Worm (Caenorhabditis elegans): ENCODE measurements around the gene H20J04.1.
A peak's percentile ranks its signal among the peaks of the same experiment; 100 is the strongest.

H20J04.1 gene

DNA sequence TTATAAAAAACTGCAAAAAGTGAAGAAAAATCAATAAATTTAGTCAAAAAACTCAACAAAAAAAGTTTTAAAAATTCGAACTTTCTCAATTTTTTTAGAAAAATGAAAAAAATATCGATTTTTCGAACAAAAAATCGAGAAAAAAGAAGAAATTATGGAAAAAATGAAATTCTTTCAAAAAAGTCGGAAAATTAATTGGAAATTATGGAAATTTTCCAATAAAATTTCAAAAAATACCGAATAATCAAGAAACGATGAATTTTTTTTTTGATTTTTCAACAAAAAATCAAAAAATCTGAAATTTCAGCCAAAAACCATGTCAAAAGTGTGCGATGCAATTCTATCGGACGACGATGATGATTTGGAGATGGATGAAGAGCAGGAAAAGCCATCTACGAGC, 26.7 kb upstream of the H20J04.1 start, which contains the start of gene H20J04.4:
TSS of gene H20J04.4 (plus strand) at position 301 of the 400 bp plus-strand sequence.
- TF ChIP-seq mdt-29 (GFP tag; IDR thresholded peaks at IDR 0.05) (no peak), ceh-82 (tag; optimal IDR thresholded peaks at IDR 0.05) (no peak), pha-4 (GFP tag; IDR thresholded peaks at IDR 0.05) (no peak), pha-4 (tag; optimal IDR thresholded peaks at IDR 0.05) (no peak), lin-38 (GFP tag; IDR thresholded peaks at IDR 0.05) (no peak), arid-1 (GFP tag; conservative IDR thresholded peaks at IDR 0.05) (no peak), zfp-2 (tag; optimal IDR thresholded peaks at IDR 0.05) (no peak), saeg-2 (GFP tag; IDR thresholded peaks at IDR 0.05) (no peak), mep-1 (tag; optimal IDR thresholded peaks at IDR 0.05) (no peak)

- TF ChIP-seq arid-1 (GFP tag; conservative IDR thresholded peaks at IDR 0.05) (no peak), dmd-6 (GFP tag; IDR thresholded peaks at IDR 0.05) (0 out of 2 replicates have a peak, but pooled peaks have one; percentile 2)
Measured at ce11 chrII:4334448-4334847, 21.0 kb upstream of the H20J04.1 start, which contains the start of gene madf-3. Gene madf-3 (plus strand): TSS chrII:4334748.

ce11 chrII:4337731-4338130, 17.7 kb upstream of the H20J04.1 start:
- TF ChIP-seq nhr-28 (tag; optimal IDR thresholded peaks at IDR 0.05): no peak
- no peak for TF ChIP-seq nhr-76 (tag; optimal IDR thresholded peaks at IDR 0.05)
- no peak for TF ChIP-seq zag-1 (tag; optimal IDR thresholded peaks at IDR 0.05)

ce11 chrII:4339882-4340281, 15.5 kb upstream of the H20J04.1 start, which contains the start of gene athp-2:
Gene athp-2 (plus strand): TSS chrII:4340182.
- TF ChIP-seq ceh-20 (GFP tag; IDR thresholded peaks at IDR 0.05) (no peak), zfp-3 (GFP tag; conservative IDR thresholded peaks at IDR 0.05) (no peak), hlh-11 (tag; optimal IDR thresholded peaks at IDR 0.05) (no peak), lin-38 (GFP tag; IDR thresholded peaks at IDR 0.05) (no peak)

DNA sequence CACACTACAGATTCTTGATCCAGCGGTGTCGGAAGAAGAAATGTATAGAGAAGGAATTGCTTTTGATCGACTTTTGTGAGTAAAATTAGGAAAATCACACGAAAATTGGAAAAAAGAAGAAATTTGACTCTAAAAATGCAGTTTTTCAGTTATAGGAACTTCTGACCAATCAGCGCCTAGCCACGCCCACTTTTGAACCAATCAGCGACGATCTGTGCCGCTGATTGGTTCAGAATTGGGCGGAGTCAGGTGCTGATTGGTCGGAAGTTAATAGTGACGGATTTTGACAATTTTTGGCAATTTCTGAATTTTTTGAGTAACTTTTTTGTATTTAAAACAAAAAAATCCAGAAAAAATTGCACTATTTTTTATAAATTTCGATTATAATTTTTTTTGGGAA, 13.9 kb upstream of the H20J04.1 start:
- TF ChIP-seq vab-7 (GFP tag; IDR thresholded peaks at IDR 0.05): no peak
- no peak for TF ChIP-seq Y105C5A.15 (GFP tag; IDR thresholded peaks at IDR 0.05)
- no peak for TF ChIP-seq mxl-3 (GFP tag; optimal IDR thresholded peaks at IDR 0.05)
- TF ChIP-seq dmd-9 (GFP tag; IDR thresholded peaks at IDR 0.05): no peak
- no peak for TF ChIP-seq lin-29 (GFP tag; IDR thresholded peaks at IDR 0.05)
- no peak for TF ChIP-seq ZK337.2 (GFP tag; IDR thresholded peaks at IDR 0.05)
- TF ChIP-seq nhr-10 (tag; optimal IDR thresholded peaks at IDR 0.05): no peak

DNA sequence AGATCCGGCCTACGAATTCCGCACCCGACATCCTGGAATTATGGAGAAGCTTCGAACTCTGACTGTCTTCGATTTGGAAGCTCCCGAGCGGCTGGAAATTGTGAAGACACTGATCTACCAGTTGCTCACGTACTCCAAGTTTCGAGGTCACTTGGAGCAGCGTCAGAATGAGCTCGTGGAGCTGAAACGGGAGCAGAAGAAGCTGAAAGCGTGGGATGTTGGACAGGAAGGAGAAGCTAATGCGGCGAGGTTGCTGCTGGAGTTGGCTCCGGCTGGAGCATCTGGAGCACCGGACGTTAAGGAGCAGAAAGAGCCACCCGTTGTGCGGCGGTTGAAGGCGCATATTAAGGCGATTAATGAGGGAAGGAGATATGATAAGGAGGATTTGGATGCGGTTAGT, 11.1 kb upstream of the H20J04.1 start:
- TF ChIP-seq set-16 (GFP tag; IDR thresholded peaks at IDR 0.05) (peak; percentile 81), aly-2 (tag; optimal IDR thresholded peaks at IDR 0.05) (no peak), unc-62 (GFP tag; optimal IDR thresholded peaks at IDR 0.05 in 1 of 2) (peak in 1 of 2 experiments; percentile 2), unc-62 (tag; optimal IDR thresholded peaks at IDR 0.05) (no peak), mxl-3 (GFP tag; optimal IDR thresholded peaks at IDR 0.05) (no peak)

DNA sequence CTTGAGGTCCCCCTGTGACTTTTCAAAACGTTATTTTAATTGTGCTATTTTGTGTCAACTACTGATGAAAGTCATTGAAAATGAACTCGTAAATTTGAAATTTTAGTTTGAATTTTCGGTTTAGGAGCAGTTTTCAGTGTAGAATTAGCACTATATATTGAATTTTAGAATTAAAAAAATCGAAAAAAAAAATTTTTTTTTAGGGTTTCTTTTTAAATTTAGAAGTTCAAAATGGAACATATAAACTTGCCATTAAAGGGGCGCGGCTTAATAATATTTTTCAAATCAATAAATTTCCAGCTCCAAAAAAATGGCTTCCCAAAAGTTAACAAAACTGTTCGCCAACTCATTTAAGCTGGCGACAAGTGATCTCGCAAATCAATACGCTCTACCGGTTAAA, 4.5 kb upstream of the H20J04.1 start, which contains the start of gene H20J04.9:
TSS of gene H20J04.9 (plus strand) at position 301 of the 400 bp plus-strand sequence.
- TF ChIP-seq mdl-1 (tag; optimal IDR thresholded peaks at IDR 0.05): no peak
- no peak for TF ChIP-seq egl-43 (GFP tag; IDR thresholded peaks at IDR 0.05)
- TF ChIP-seq R02D3.7 (tag; optimal IDR thresholded peaks at IDR 0.05): no peak
- no peak for TF ChIP-seq vab-7 (GFP tag; IDR thresholded peaks at IDR 0.05)
- TF ChIP-seq nhr-77 (tag; optimal IDR thresholded peaks at IDR 0.05): no peak
- no peak for TF ChIP-seq madf-9 (GFP tag; conservative IDR thresholded peaks at IDR 0.05)
- no peak for TF ChIP-seq ztf-11 (tag; optimal IDR thresholded peaks at IDR 0.05)
- no peak for TF ChIP-seq arid-1 (GFP tag; conservative IDR thresholded peaks at IDR 0.05)
- TF ChIP-seq jun-1 (tag; optimal IDR thresholded peaks at IDR 0.05): no peak
- no peak for TF ChIP-seq skn-1 (tag; optimal IDR thresholded peaks at IDR 0.05)
- no peak for TF ChIP-seq F37D6.2 (tag; optimal IDR thresholded peaks at IDR 0.05)
- TF ChIP-seq aha-1 (tag): no peak
- TF ChIP-seq dpl-1 (GFP tag; optimal IDR thresholded peaks at IDR 0.05): no peak
- TF ChIP-seq set-16 (GFP tag; IDR thresholded peaks at IDR 0.05): no peak
- TF ChIP-seq lir-3 (tag; optimal IDR thresholded peaks at IDR 0.05): no peak
- no peak for TF ChIP-seq lin-1 (GFP tag; IDR thresholded peaks at IDR 0.05)
- TF ChIP-seq lin-13 (GFP tag; optimal IDR thresholded peaks at IDR 0.05): no peak
- TF ChIP-seq nhr-28 (tag; optimal IDR thresholded peaks at IDR 0.05): no peak
- no peak for TF ChIP-seq hlh-30 (tag; optimal IDR thresholded peaks at IDR 0.05; ENCODE audit: insufficient read depth)
- no peak for TF ChIP-seq dmd-6 (GFP tag; IDR thresholded peaks at IDR 0.05)
